Worm (Caenorhabditis elegans): ENCODE data around the gene wrb-1.

The wrb-1 gene

ce11 chrV:1176277-1176839, 19.5 kb upstream of the wrb-1 start, which contains the start of gene T21H3.1:
TSS of gene T21H3.1 (plus strand) at chrV:1176724.
- TF ChIP-seq skn-1 (tag; optimal IDR thresholded peaks at IDR 0.05), result no peak
- no peak for TF ChIP-seq efl-1 (optimal IDR thresholded peaks at IDR 0.05)
- TF ChIP-seq efl-1 (GFP tag; optimal IDR thresholded peaks at IDR 0.05 in 1 of 2), result peak in 1 of 2 experiments; percentile 26
- peak; percentile 31 for TF ChIP-seq pqm-1 (tag; optimal IDR thresholded peaks at IDR 0.05)
- TF ChIP-seq C34B4.2 (tag; optimal IDR thresholded peaks at IDR 0.05), result no peak
- TF ChIP-seq fkh-10 (GFP tag; optimal IDR thresholded peaks at IDR 0.05), result no peak
- no peak for TF ChIP-seq unc-62 (GFP tag; optimal IDR thresholded peaks at IDR 0.05)
- TF ChIP-seq lin-35 (GFP tag; optimal IDR thresholded peaks at IDR 0.05), result peak in 1 of 2 experiments; percentile 17
- TF ChIP-seq tlp-1 (tag; optimal IDR thresholded peaks at IDR 0.05), result peak; percentile 31
- peak; percentile 74 for TF ChIP-seq elt-2 (tag; optimal IDR thresholded peaks at IDR 0.05)

ce11 chrV:1179279-1179678, 16.6 kb upstream of the wrb-1 start, which contains the start of gene F25A2.1:
TSS of gene F25A2.1 (plus strand) at chrV:1179579.
- no peak for TF ChIP-seq ceh-88 (GFP tag; IDR thresholded peaks at IDR 0.05)
- no peak for TF ChIP-seq efl-1 (optimal IDR thresholded peaks at IDR 0.05)
- peak in 1 of 2 experiments; percentile 46 for TF ChIP-seq efl-1 (GFP tag; optimal IDR thresholded peaks at IDR 0.05 in 1 of 2)
- TF ChIP-seq unc-30 (tag; optimal IDR thresholded peaks at IDR 0.05), result no peak
- no peak for TF ChIP-seq pag-3 (tag; optimal IDR thresholded peaks at IDR 0.05; ENCODE audit: borderline replicate concordance, insufficient read depth)
- TF ChIP-seq nhr-77 (tag; optimal IDR thresholded peaks at IDR 0.05), result no peak
- no peak for TF ChIP-seq lir-3 (tag; optimal IDR thresholded peaks at IDR 0.05; ENCODE audit: poor library complexity)

DNA sequence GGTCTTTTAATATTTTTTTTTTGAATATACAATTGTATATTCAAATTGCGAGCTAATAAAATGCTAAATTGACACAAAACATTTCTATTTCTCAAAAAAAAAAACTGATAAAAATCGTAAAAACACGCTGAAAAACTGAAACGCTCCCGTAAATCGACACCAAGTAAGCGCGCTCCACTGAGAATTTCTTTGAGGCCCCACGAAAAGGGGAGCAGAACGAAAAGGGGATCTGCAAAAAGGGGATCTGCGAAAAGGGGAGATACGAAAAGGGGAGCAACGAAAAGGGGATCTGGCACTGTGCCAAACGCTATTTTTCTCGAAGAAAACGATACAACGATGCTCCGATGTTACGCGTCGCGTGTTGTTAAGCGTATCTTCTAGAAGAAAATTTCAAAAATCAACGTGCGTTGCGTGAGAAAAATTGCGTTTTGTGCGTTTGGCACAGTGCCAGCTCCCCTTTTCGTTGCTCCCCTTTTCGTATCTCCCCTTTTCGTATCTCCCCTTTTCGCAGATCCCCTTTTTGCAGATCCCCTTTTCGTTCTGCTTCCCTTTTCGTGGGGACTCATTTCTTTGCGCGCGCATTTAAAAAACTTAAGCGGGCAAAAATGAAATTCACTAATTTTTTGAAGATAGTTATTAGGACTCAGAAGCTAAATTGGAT, 1.3 kb downstream of the wrb-1 start:
- TF ChIP-seq nhr-85 (tag), result peak; percentile 71
- peak; percentile 34 for TF ChIP-seq xbp-1 (tag; optimal IDR thresholded peaks at IDR 0.05)
- TF ChIP-seq ztf-11 (tag; optimal IDR thresholded peaks at IDR 0.05), result peak in 1 of 2 experiments; percentile 72
- peak; percentile 60 for TF ChIP-seq snu-23 (GFP tag; optimal IDR thresholded peaks at IDR 0.05)
- TF ChIP-seq unc-86 (tag; optimal IDR thresholded peaks at IDR 0.05), result peak; percentile 61
- peak; percentile 80 to 88 for TF ChIP-seq lin-35 (GFP tag; optimal IDR thresholded peaks at IDR 0.05)
- TF ChIP-seq swsn-7 (tag; optimal IDR thresholded peaks at IDR 0.05), result peak; percentile 52
- TF ChIP-seq nhr-71 (tag; optimal IDR thresholded peaks at IDR 0.05), result peak; percentile 74
- TF ChIP-seq F16B12.6 (tag; optimal IDR thresholded peaks at IDR 0.05), result peak; percentile 34
- peak; percentile 33 to 60 for TF ChIP-seq lsy-2 (tag; optimal IDR thresholded peaks at IDR 0.05)
- TF ChIP-seq unc-98 (GFP tag; IDR thresholded peaks at IDR 0.05), result peak; percentile 24; the same call in 1 of the 2 replicates
- TF ChIP-seq efl-1 (optimal IDR thresholded peaks at IDR 0.05), result peak; percentile 83 to 90
- peak; percentile 79 to 97 for TF ChIP-seq efl-1 (GFP tag; optimal IDR thresholded peaks at IDR 0.05 in 1 of 2)
- TF ChIP-seq dpl-1 (GFP tag; optimal IDR thresholded peaks at IDR 0.05), result peak; percentile 45 to 84 (median 78)
- TF ChIP-seq egl-13 (tag; optimal IDR thresholded peaks at IDR 0.05), result peak; percentile 38
- TF ChIP-seq tbx-2 (tag; optimal IDR thresholded peaks at IDR 0.05), result peak; percentile 59
- TF ChIP-seq rnt-1 (tag; optimal IDR thresholded peaks at IDR 0.05), result peak; percentile 70
- peak; percentile 50 for TF ChIP-seq nhr-90 (tag; optimal IDR thresholded peaks at IDR 0.05; ENCODE audit: poor library complexity)
- TF ChIP-seq C16A3.4 (tag; optimal IDR thresholded peaks at IDR 0.05), result peak; percentile 35
- TF ChIP-seq fkh-8 (tag; optimal IDR thresholded peaks at IDR 0.05), result peak; percentile 53
- peak; percentile 42 for TF ChIP-seq isw-1 (GFP tag; IDR thresholded peaks at IDR 0.05)
- peak; percentile 38 for TF ChIP-seq dsc-1 (tag; optimal IDR thresholded peaks at IDR 0.05)
- TF ChIP-seq ceh-88 (GFP tag; IDR thresholded peaks at IDR 0.05), result peak; percentile 37; the same call in 1 of the 2 replicates
- peak; percentile 35 for TF ChIP-seq pax-3 (tag; optimal IDR thresholded peaks at IDR 0.05)
- peak; percentile 77 for TF ChIP-seq lin-14 (GFP tag; optimal IDR thresholded peaks at IDR 0.05)
- TF ChIP-seq nhr-19 (GFP tag; conservative IDR thresholded peaks at IDR 0.05), result peak; percentile 53
- 0 out of 2 replicates have a peak, but pooled peaks have one; percentile 15 for TF ChIP-seq mab-9 (GFP tag; IDR thresholded peaks at IDR 0.05)
- TF ChIP-seq nhr-47 (tag; optimal IDR thresholded peaks at IDR 0.05), result peak; percentile 71
- TF ChIP-seq ceh-82 (tag; optimal IDR thresholded peaks at IDR 0.05), result peak in 2 of 3 experiments; percentile 8 to 28
- peak; percentile 45 for TF ChIP-seq nhr-20 (tag; optimal IDR thresholded peaks at IDR 0.05)
